Worm (Caenorhabditis elegans) whole organism, L4 larva: ENCODE results near the gene F47E1.4.

ENCODE experiments used
- F26F4.8 ChIP-seq: fragments of 200-800 bp; sonication (Bioruptor generic); conservative IDR thresholded peaks from 2 replicates; pipeline ENCODE4 v1.3.6; 2022; ENCODE audit warnings: missing genetic modification characterization, missing compliant biosample characterization
- F37D6.2 ChIP-seq: sonication (generic microtip); optimal IDR thresholded peaks from 2 replicates; lab custom pipeline; 2016; ENCODE audit warnings: mild to moderate bottlenecking, missing genetic modification characterization, missing compliant biosample characterization
- F49E8.2 ChIP-seq: sonication (generic microtip); optimal IDR thresholded peaks from 2 replicates; lab custom pipeline; 2016; ENCODE audit warnings: missing compliant biosample characterization, mild to moderate bottlenecking, missing genetic modification characterization, borderline replicate concordance
- Y48G9A.11 ChIP-seq: fragments of 200-800 bp; sonication (Bioruptor generic); IDR thresholded peaks from 2 replicates; pipeline ENCODE4 v1.3.6; 2022; ENCODE audit warnings: missing genetic modification reagents, missing genetic modification characterization, missing compliant biosample characterization
- ceh-20 ChIP-seq: fragments of 200-800 bp; sonication (Bioruptor generic); IDR thresholded peaks from 2 replicates; pipeline ENCODE4 v1.3.6; 2022; ENCODE audit warnings: missing genetic modification reagents, missing genetic modification characterization, missing compliant biosample characterization
- ceh-28 ChIP-seq: fragments of 150-350 bp; optimal IDR thresholded peaks from 2 replicates; lab custom pipeline; 2014; ENCODE audit warnings: missing biosample characterization, missing genetic modification reagents, missing genetic modification characterization
- ceh-32 ChIP-seq: sonication (generic microtip); optimal IDR thresholded peaks from 2 replicates; lab custom pipeline; 2016; ENCODE audit warnings: mild to moderate bottlenecking, missing genetic modification characterization, missing compliant biosample characterization; ENCODE audit not compliant: poor library complexity
- ceh-82 ChIP-seq: sonication (generic microtip); optimal IDR thresholded peaks from 2 replicates; lab custom pipeline; 2017; ENCODE audit warnings: missing biosample characterization, missing genetic modification characterization
- daf-12 ChIP-seq: fragments of 150-350 bp; optimal IDR thresholded peaks from 2 replicates; lab custom pipeline; 2014; ENCODE audit warnings: missing biosample characterization, missing genetic modification reagents, missing genetic modification characterization
- daf-16 ChIP-seq, 3 experiments: sonication (generic microtip); optimal IDR thresholded peaks; 2 replicates each; lab custom pipeline; 2016 to 2017; ENCODE audit warnings: missing genetic modification characterization in 3 of 3, missing genetic modification reagents in 3 of 3, mild to moderate bottlenecking in 2 of 3, missing compliant biosample characterization in 2 of 3, missing biosample characterization in 1 of 3, moderate library complexity in 1 of 3
- daf-8 ChIP-seq: fragments of 200-800 bp; sonication (Bioruptor generic); IDR thresholded peaks from 2 replicates; pipeline ENCODE4 v1.3.6; 2022; ENCODE audit warnings: missing genetic modification characterization, missing compliant biosample characterization
- dmd-8 ChIP-seq: fragments of 200-800 bp; sonication (Bioruptor generic); IDR thresholded peaks from 2 replicates; pipeline ENCODE4 v1.3.6; 2022; ENCODE audit warnings: missing genetic modification characterization, missing compliant biosample characterization
- egl-27 ChIP-seq: sonication (generic microtip); optimal IDR thresholded peaks from 3 replicates; lab custom pipeline; 2017; ENCODE audit warnings: missing biosample characterization, missing genetic modification reagents, missing genetic modification characterization
- egl-43 ChIP-seq: fragments of 200-800 bp; sonication (Bioruptor generic); IDR thresholded peaks from 2 replicates; pipeline ENCODE4 v1.3.6; 2022; ENCODE audit warnings: missing genetic modification reagents, missing genetic modification characterization, missing compliant biosample characterization
- fos-1 ChIP-seq: fragments of 150-350 bp; optimal IDR thresholded peaks from 2 replicates; lab custom pipeline; 2014; ENCODE audit warnings: missing biosample characterization, missing genetic modification characterization
- gei-8 ChIP-seq: fragments of 200-800 bp; sonication (Bioruptor generic); optimal IDR thresholded peaks from 2 replicates; lab custom pipeline; 2018; ENCODE audit warnings: mild to moderate bottlenecking, missing genetic modification characterization, missing compliant biosample characterization
- hlh-30 ChIP-seq: sonication (generic microtip); optimal IDR thresholded peaks from 2 replicates; lab custom pipeline; 2017; ENCODE audit warnings: antibody characterized with exemption, mild to moderate bottlenecking, missing genetic modification characterization, missing compliant biosample characterization; ENCODE audit not compliant: insufficient read depth
- jun-1 ChIP-seq: fragments of 150-350 bp; optimal IDR thresholded peaks from 2 replicates; lab custom pipeline; 2014; ENCODE audit warnings: missing biosample characterization, missing genetic modification reagents, missing genetic modification characterization
- lim-7 ChIP-seq: fragments of 200-800 bp; sonication (Bioruptor generic); IDR thresholded peaks from 2 replicates; pipeline ENCODE4 v1.3.6; 2022; ENCODE audit warnings: missing genetic modification characterization, missing compliant biosample characterization
- lin-38 ChIP-seq: fragments of 200-800 bp; sonication (Bioruptor generic); IDR thresholded peaks from 2 replicates; pipeline ENCODE4 v1.3.6; 2022; ENCODE audit warnings: missing genetic modification reagents, missing genetic modification characterization, missing compliant biosample characterization
- lin-39 ChIP-seq: fragments of 150-350 bp; optimal IDR thresholded peaks from 2 replicates; lab custom pipeline; 2014; ENCODE audit warnings: missing biosample characterization, missing genetic modification reagents, missing genetic modification characterization
- mdl-1 ChIP-seq, 2 experiments: fragments of 150-350 bp in 1 of 2; sonication (generic microtip) in 1 of 2; optimal IDR thresholded peaks; 2 replicates each; lab custom pipeline; 2014 to 2017; ENCODE audit warnings: missing biosample characterization in 2 of 2, missing genetic modification characterization in 2 of 2
- nhr-10 ChIP-seq: fragments of 150-350 bp; optimal IDR thresholded peaks from 2 replicates; lab custom pipeline; 2014; ENCODE audit warnings: missing biosample characterization, missing genetic modification characterization
- nhr-102 ChIP-seq: sonication (generic microtip); optimal IDR thresholded peaks from 2 replicates; lab custom pipeline; 2016; ENCODE audit warnings: mild to moderate bottlenecking, missing genetic modification characterization, moderate library complexity, missing compliant biosample characterization
- nhr-11 ChIP-seq: fragments of 150-350 bp; optimal IDR thresholded peaks from 2 replicates; lab custom pipeline; 2014; ENCODE audit warnings: missing biosample characterization, missing genetic modification characterization
- nhr-237 ChIP-seq: sonication (generic microtip); optimal IDR thresholded peaks from 2 replicates; lab custom pipeline; 2017; ENCODE audit warnings: missing biosample characterization, missing genetic modification characterization
- nhr-28 ChIP-seq: fragments of 150-350 bp; optimal IDR thresholded peaks from 2 replicates; lab custom pipeline; 2014; ENCODE audit warnings: missing biosample characterization, missing genetic modification characterization
- nhr-48 ChIP-seq: sonication (generic microtip); optimal IDR thresholded peaks from 2 replicates; lab custom pipeline; 2016; ENCODE audit warnings: mild to moderate bottlenecking, missing genetic modification characterization, missing compliant biosample characterization
- php-3 ChIP-seq: fragments of 200-800 bp; sonication (Bioruptor generic); IDR thresholded peaks from 2 replicates; pipeline ENCODE4 v1.3.6; 2022; ENCODE audit warnings: missing genetic modification reagents, missing genetic modification characterization, missing compliant biosample characterization
- pqm-1 ChIP-seq: sonication (generic microtip); optimal IDR thresholded peaks from 2 replicates; lab custom pipeline; 2017; ENCODE audit warnings: missing biosample characterization, missing genetic modification characterization
- skn-1 ChIP-seq: fragments of 150-350 bp; optimal IDR thresholded peaks from 2 replicates; lab custom pipeline; 2014; ENCODE audit warnings: missing biosample characterization, missing genetic modification characterization
- snpc-1.2 ChIP-seq: fragments of 200-800 bp; sonication (Bioruptor generic); IDR thresholded peaks from 2 replicates; pipeline ENCODE4 v1.3.6; 2022; ENCODE audit warnings: missing genetic modification reagents, missing genetic modification characterization, missing compliant biosample characterization
- snpc-4 ChIP-seq: fragments of 150-350 bp; optimal IDR thresholded peaks from 2 replicates; lab custom pipeline; 2014; ENCODE audit warnings: missing biosample characterization, missing genetic modification characterization
- spr-3 ChIP-seq: fragments of 200-800 bp; sonication (Bioruptor generic); optimal IDR thresholded peaks from 2 replicates; lab custom pipeline; 2018; ENCODE audit warnings: mild to moderate bottlenecking, missing genetic modification characterization, missing compliant biosample characterization
- unc-130 ChIP-seq: sonication (generic microtip); optimal IDR thresholded peaks from 2 replicates; lab custom pipeline; 2016; ENCODE audit warnings: missing genetic modification reagents, missing genetic modification characterization, missing compliant biosample characterization
- unc-62 ChIP-seq, 3 experiments: fragments of 150-350 bp in 1 of 3; sonication (generic microtip); optimal IDR thresholded peaks in 2 of 3; peaks in 1 of 3; 1 replicate in 1 of 3; 2 replicates in 2 of 3; lab custom pipeline; 2014 to 2017; ENCODE audit warnings: missing biosample characterization in 3 of 3, missing genetic modification characterization in 3 of 3, missing genetic modification reagents in 3 of 3, missing genotype in 1 of 3
- ztf-11 ChIP-seq: fragments of 150-350 bp; optimal IDR thresholded peaks from 2 replicates; lab custom pipeline; 2014; ENCODE audit warnings: missing biosample characterization, missing genetic modification characterization

The F47E1.4 gene

ce11 chrX:9078149-9078548, 15.5 kb downstream of the F47E1.4 start (continued):
- TF ChIP-seq fos-1 (tag; lab: Kevin White, UChicago), result no peak
- no peak for TF ChIP-seq daf-12 (tag; lab: Kevin White, UChicago)
- no peak for TF ChIP-seq jun-1 (tag; lab: Kevin White, UChicago)

DNA sequence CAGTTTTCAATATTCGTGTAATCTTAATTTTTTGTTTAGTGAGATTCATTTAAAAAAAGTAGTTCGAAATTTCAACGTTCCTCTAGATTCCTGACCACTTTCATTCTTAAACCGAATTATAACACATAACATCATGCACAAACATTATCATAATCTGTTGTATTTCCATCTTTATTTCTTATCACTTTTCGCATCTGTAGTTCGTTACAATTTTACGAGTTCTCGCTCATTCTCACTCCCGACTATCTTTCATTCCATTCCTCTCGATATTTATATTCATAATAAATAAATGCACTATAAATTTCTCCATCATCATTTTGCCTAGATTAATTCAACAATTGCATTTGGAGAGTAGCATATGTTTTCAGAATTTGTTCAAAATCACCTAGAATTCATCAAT, 18.6 kb downstream of the F47E1.4 start:
- TF ChIP-seq ceh-32 (tag; lab: Kevin White, UChicago), result no peak
- no peak for TF ChIP-seq skn-1 (tag; lab: Kevin White, UChicago)
- no peak for TF ChIP-seq F26F4.8 (GFP tag; lab: Robert Waterston, UW)
- no peak for TF ChIP-seq lin-39 (tag; lab: Kevin White, UChicago)
- TF ChIP-seq Y48G9A.11 (GFP tag; lab: Robert Waterston, UW), result no peak
- TF ChIP-seq nhr-48 (tag; lab: Kevin White, UChicago), result no peak
- TF ChIP-seq daf-8 (GFP tag; lab: Robert Waterston, UW), result no peak
- TF ChIP-seq nhr-237 (tag; lab: Kevin White, UChicago), result no peak
- TF ChIP-seq lin-38, result no peak
- no peak for TF ChIP-seq daf-16 (GFP tag; optimal IDR thresholded peaks at IDR 0.05; lab: Kevin White, UChicago)
- peak; percentile 28 for TF ChIP-seq daf-16 (tag; optimal IDR thresholded peaks at IDR 0.05; lab: Kevin White, UChicago)
- TF ChIP-seq ztf-11, result no peak
- no peak for TF ChIP-seq dmd-8 (GFP tag; lab: Robert Waterston, UW)
- TF ChIP-seq nhr-28 (tag; lab: Kevin White, UChicago), result peak; percentile 31
- no peak for TF ChIP-seq F37D6.2 (tag; lab: Kevin White, UChicago)
- no peak for TF ChIP-seq gei-8 (GFP tag; lab: Kevin White, UChicago)
- no peak for TF ChIP-seq ceh-82
- TF ChIP-seq unc-62 (GFP tag; optimal IDR thresholded peaks at IDR 0.05 in 1 of 2; lab: Kevin White, UChicago), result no peak
- TF ChIP-seq unc-62 (tag; optimal IDR thresholded peaks at IDR 0.05; lab: Kevin White, UChicago), result no peak
- no peak for TF ChIP-seq unc-130
- TF ChIP-seq F49E8.2, result no peak
- no peak for TF ChIP-seq egl-43
- no peak for TF ChIP-seq nhr-10 (tag; lab: Kevin White, UChicago)
- TF ChIP-seq pqm-1 (tag; lab: Kevin White, UChicago), result peak; percentile 54
- TF ChIP-seq daf-12 (tag; lab: Kevin White, UChicago), result no peak

DNA sequence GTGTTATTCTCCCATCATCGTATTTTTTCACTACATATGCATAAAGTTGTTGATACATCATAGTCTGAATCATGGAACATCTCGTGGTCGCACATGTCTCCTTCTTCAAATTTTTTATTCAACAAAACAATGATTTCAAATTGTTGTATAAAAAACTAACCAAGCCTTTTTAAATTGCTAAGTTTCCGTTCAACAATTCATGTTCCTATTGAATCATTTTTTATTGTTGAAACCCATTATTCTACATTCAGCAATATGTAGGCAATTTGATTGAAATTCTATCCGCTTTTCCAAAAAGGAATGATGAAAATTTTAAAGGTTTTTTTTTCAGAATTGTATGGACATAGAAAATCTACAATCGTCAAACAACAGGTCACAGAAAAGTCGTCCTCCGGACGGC, 20.0 kb downstream of the F47E1.4 start, which contains the start of gene ajm-1:
TSS of gene ajm-1 (plus strand) at position 301 of the 400 bp plus-strand sequence.
- TF ChIP-seq unc-62 (GFP tag; optimal IDR thresholded peaks at IDR 0.05 in 1 of 2; lab: Kevin White, UChicago) (no peak), unc-62 (tag; optimal IDR thresholded peaks at IDR 0.05; lab: Kevin White, UChicago) (no peak), unc-130 (no peak), snpc-1.2 (GFP tag; lab: Robert Waterston, UW) (no peak), lim-7 (GFP tag; lab: Robert Waterston, UW) (no peak), pqm-1 (tag; lab: Kevin White, UChicago) (no peak), nhr-102 (no peak), egl-27 (tag; lab: Kevin White, UChicago) (no peak), snpc-4 (tag; lab: Kevin White, UChicago) (no peak), php-3 (GFP tag; lab: Robert Waterston, UW) (no peak), mdl-1 (tag; optimal IDR thresholded peaks at IDR 0.05; lab: Kevin White, UChicago) (no peak), ceh-20 (GFP tag; lab: Robert Waterston, UW) (no peak)

- TF ChIP-seq F26F4.8 (GFP tag; lab: Robert Waterston, UW), result no peak
- no peak for TF ChIP-seq daf-8 (GFP tag; lab: Robert Waterston, UW)
- TF ChIP-seq ceh-28, result no peak
- no peak for TF ChIP-seq dmd-8 (GFP tag; lab: Robert Waterston, UW)
- no peak for TF ChIP-seq spr-3 (GFP tag; lab: Kevin White, UChicago)
- TF ChIP-seq nhr-48 (tag; lab: Kevin White, UChicago), result no peak
- peak; percentile 21 for TF ChIP-seq nhr-11
- peak; percentile 87 for TF ChIP-seq nhr-28 (tag; lab: Kevin White, UChicago)
- TF ChIP-seq hlh-30 (tag; lab: Kevin White, UChicago), result peak; percentile 16
Measured at ce11 chrX:9085864-9086263, 23.2 kb downstream of the F47E1.4 start.
